Fruit fly (Drosophila melanogaster): ENCODE results near the gene CG10376.

CG10376 gene

DNA sequence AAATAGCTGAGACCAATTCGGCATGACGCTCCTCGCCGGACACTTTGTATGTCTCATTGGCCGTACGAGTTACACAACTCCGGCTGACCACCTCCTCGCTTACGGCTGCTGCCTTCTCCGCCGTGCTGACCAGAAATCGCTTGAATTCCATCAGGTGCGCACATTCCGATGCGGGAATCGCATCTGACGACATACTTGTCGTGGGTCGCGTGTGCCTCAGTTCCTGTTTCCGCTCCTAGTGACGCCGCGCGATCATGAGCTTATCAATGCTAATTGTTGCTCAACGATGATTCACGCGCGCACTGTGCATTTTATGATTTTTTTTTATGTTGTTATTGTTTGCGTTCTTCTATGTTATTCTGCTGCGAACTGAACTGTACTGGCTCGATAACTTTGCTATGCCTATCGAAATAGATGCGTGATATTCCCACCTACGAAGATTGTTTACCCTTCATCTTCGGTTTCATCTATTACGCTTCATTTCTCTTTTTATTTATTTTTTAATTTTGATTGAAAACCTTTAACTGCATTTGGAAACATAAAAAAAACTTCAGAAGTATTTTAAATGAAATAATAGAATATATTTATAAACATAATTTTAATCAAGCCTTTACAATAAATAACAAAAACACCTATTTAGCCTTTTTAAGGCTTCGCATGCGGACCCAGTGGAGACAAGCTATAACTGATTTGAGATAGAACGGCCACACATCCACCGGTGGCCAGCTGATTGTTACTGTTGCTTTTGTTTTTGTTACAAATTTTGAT is at the start of gene CG10376, which contains the start of gene CG10343:
CG10376 (minus strand) TSS at position 385 of the 768 bp plus-strand sequence.
CG10343 (plus strand) TSS at position 753 of the 768 bp plus-strand sequence.
- no peak for TF ChIP-seq toe (GFP tag; optimal IDR thresholded peaks at IDR 0.05)
- TF ChIP-seq Hr96 (GFP tag; optimal IDR thresholded peaks at IDR 0.05): no peak
- TF ChIP-seq CG5204 (GFP tag; optimal IDR thresholded peaks at IDR 0.05): no peak
- TF ChIP-seq CG14711 (tag; optimal IDR thresholded peaks at IDR 0.05): peak; percentile 76
- peak; percentile 74 for TF ChIP-seq pad (GFP tag; optimal IDR thresholded peaks at IDR 0.05)
- TF ChIP-seq CG7045 (GFP tag; optimal IDR thresholded peaks at IDR 0.05): peak; percentile 89
- TF ChIP-seq CG1620 (GFP tag; optimal IDR thresholded peaks at IDR 0.05): peak; percentile 64
- peak; percentile 83 for TF ChIP-seq bab1 (GFP tag; optimal IDR thresholded peaks at IDR 0.05)
- peak; percentile 61 for TF ChIP-seq Clk (GFP tag; optimal IDR thresholded peaks at IDR 0.05)
- TF ChIP-seq Crg-1 (GFP tag; optimal IDR thresholded peaks at IDR 0.05): peak; percentile 70
- peak; percentile 70 for TF ChIP-seq tj (GFP tag; optimal IDR thresholded peaks at IDR 0.05)
- no peak for TF ChIP-seq cnc (optimal IDR thresholded peaks at IDR 0.05)
- peak; percentile 91 for TF ChIP-seq CG7101 (tag; optimal IDR thresholded peaks at IDR 0.05)
- TF ChIP-seq cic (GFP tag; optimal IDR thresholded peaks at IDR 0.05): peak; percentile 48
- no peak for TF ChIP-seq kay (GFP tag; ENCODE audit: borderline replicate concordance)
- TF ChIP-seq CG33017 (tag; optimal IDR thresholded peaks at IDR 0.05): peak; percentile 85
- TF ChIP-seq CG11617 (GFP tag; optimal IDR thresholded peaks at IDR 0.05): peak; percentile 89
- peak; percentile 69 for TF ChIP-seq ovo (GFP tag; optimal IDR thresholded peaks at IDR 0.05)
- TF ChIP-seq CG12768 (GFP tag; optimal IDR thresholded peaks at IDR 0.05): peak; percentile 84
- TF ChIP-seq Mnt (GFP tag; optimal IDR thresholded peaks at IDR 0.05): peak; percentile 52

DNA sequence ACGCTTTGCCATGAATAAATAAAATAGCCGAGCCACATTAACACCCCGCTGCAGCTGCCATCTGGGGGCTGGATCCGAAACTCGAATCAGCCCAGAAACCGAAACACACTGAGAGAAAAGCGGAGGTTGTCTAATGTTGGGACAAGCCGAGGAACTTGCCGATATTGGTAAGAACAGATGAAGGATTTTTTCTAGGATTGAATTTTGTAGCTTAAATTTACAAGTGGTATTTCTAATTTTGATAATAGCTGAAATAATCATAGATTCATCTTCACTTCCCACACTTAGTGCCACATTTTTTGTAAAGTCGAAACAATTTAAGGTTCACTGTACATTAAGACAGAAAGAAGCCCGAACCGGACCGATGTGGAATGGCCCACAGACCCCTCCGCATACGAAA is 49.1 kb upstream of the CG10376 start:
- TF ChIP-seq Mnt (GFP tag; optimal IDR thresholded peaks at IDR 0.05): no peak
- TF ChIP-seq tj (GFP tag; optimal IDR thresholded peaks at IDR 0.05): no peak
- TF ChIP-seq kay (GFP tag; ENCODE audit: borderline replicate concordance): no peak
- TF ChIP-seq CG14711 (tag; optimal IDR thresholded peaks at IDR 0.05): no peak
- TF ChIP-seq cnc (optimal IDR thresholded peaks at IDR 0.05): no peak
- no peak for TF ChIP-seq ovo (GFP tag; optimal IDR thresholded peaks at IDR 0.05)
- no peak for TF ChIP-seq pad (GFP tag; optimal IDR thresholded peaks at IDR 0.05)
- TF ChIP-seq CG7045 (GFP tag; optimal IDR thresholded peaks at IDR 0.05): no peak
- no peak for TF ChIP-seq CG5204 (GFP tag; optimal IDR thresholded peaks at IDR 0.05)
- no peak for TF ChIP-seq CG1620 (GFP tag; optimal IDR thresholded peaks at IDR 0.05)
- TF ChIP-seq CG7101 (tag; optimal IDR thresholded peaks at IDR 0.05): no peak
- TF ChIP-seq Clk (GFP tag; optimal IDR thresholded peaks at IDR 0.05): no peak
- no peak for TF ChIP-seq Crg-1 (GFP tag; optimal IDR thresholded peaks at IDR 0.05)
- no peak for TF ChIP-seq bab1 (GFP tag; optimal IDR thresholded peaks at IDR 0.05)

DNA sequence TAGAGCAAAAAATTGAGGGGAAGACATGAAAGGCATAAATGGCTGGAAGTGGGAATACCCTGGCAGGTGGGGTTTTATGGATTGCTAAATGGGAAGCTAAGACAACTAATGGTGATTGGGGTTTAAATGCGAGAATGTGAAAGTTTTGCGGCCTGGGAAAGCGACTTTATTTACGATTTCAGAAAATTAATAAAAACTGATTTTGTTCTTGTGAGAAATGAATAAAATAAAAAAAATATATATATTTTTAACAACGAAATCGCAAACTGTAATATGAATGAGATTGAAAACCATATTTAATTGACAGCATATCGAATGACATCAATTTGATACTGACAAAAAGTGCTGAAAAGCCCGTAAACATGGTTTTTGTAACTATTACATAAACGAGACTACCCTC is 48.4 kb upstream of the CG10376 start:
- TF ChIP-seq CG7045 (GFP tag; optimal IDR thresholded peaks at IDR 0.05) (no peak), ovo (GFP tag; optimal IDR thresholded peaks at IDR 0.05) (no peak), cnc (optimal IDR thresholded peaks at IDR 0.05) (no peak), cic (GFP tag; optimal IDR thresholded peaks at IDR 0.05) (no peak), tj (GFP tag; optimal IDR thresholded peaks at IDR 0.05) (no peak), Crg-1 (GFP tag; optimal IDR thresholded peaks at IDR 0.05) (no peak), CG1620 (GFP tag; optimal IDR thresholded peaks at IDR 0.05) (no peak)

- no peak for TF ChIP-seq Hr96 (GFP tag; optimal IDR thresholded peaks at IDR 0.05)
- TF ChIP-seq cic (GFP tag; optimal IDR thresholded peaks at IDR 0.05): no peak
- TF ChIP-seq CG7101 (tag; optimal IDR thresholded peaks at IDR 0.05): no peak
- no peak for TF ChIP-seq kay (GFP tag; ENCODE audit: borderline replicate concordance)
- TF ChIP-seq CG7045 (GFP tag; optimal IDR thresholded peaks at IDR 0.05): no peak
- TF ChIP-seq Crg-1 (GFP tag; optimal IDR thresholded peaks at IDR 0.05): no peak
- TF ChIP-seq Mnt (GFP tag; optimal IDR thresholded peaks at IDR 0.05): no peak
- no peak for TF ChIP-seq CG12768 (GFP tag; optimal IDR thresholded peaks at IDR 0.05)
- no peak for TF ChIP-seq ovo (GFP tag; optimal IDR thresholded peaks at IDR 0.05)
- TF ChIP-seq cnc (optimal IDR thresholded peaks at IDR 0.05): no peak
- TF ChIP-seq tj (GFP tag; optimal IDR thresholded peaks at IDR 0.05): no peak
- no peak for TF ChIP-seq CG14711 (tag; optimal IDR thresholded peaks at IDR 0.05)
- TF ChIP-seq CG1620 (GFP tag; optimal IDR thresholded peaks at IDR 0.05): no peak
- TF ChIP-seq CG5204 (GFP tag; optimal IDR thresholded peaks at IDR 0.05): no peak
- TF ChIP-seq bab1 (GFP tag; optimal IDR thresholded peaks at IDR 0.05): no peak
- no peak for TF ChIP-seq pad (GFP tag; optimal IDR thresholded peaks at IDR 0.05)
- no peak for TF ChIP-seq Clk (GFP tag; optimal IDR thresholded peaks at IDR 0.05)
Observed at dm6 chr2L:18746694-18747093, 43.8 kb upstream of the CG10376 start.

DNA sequence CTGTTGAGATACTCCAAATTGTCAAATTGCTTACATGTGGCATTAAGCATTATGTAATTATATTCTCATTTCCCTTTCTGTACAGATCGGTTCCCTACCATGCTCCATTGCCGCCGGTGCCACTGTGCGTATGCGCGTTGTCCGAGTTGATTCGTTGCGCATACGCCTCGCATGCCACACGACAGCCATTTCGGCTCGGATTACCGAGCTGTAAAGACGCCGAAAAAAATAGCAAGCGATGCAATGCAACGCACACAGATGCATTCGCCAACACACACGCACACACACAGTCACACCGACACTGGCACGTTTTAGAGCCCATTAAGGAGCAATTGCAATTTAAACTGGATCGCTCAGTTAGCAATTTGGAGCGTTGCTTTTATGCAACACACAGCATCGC is 42.5 kb upstream of the CG10376 start:
- no peak for TF ChIP-seq CG7101 (tag; optimal IDR thresholded peaks at IDR 0.05)
- TF ChIP-seq CG1620 (GFP tag; optimal IDR thresholded peaks at IDR 0.05): no peak
- TF ChIP-seq tj (GFP tag; optimal IDR thresholded peaks at IDR 0.05): no peak
- no peak for TF ChIP-seq cnc (optimal IDR thresholded peaks at IDR 0.05)
- no peak for TF ChIP-seq CG33017 (tag; optimal IDR thresholded peaks at IDR 0.05)
- TF ChIP-seq CG5204 (GFP tag; optimal IDR thresholded peaks at IDR 0.05): no peak
- TF ChIP-seq bab1 (GFP tag; optimal IDR thresholded peaks at IDR 0.05): no peak
- TF ChIP-seq pad (GFP tag; optimal IDR thresholded peaks at IDR 0.05): no peak

DNA sequence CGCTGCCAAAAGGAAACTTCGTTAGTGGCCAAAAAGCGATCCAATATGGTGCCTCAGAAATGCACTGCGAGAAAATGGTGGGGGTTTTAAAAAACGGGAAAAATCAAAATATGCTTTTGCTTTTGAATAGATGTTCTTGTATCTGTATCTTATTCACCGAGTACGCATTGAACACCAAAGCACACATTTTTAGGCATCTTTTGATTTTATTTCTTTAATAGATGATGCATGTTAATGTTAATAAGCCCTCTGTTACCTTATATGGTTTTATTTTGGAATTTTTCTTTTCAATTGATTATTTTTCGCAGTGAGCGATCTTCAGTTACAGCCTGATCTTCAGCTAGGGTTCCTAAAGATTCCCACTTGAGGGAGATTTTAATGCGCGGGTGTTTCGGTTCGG is 41.0 kb upstream of the CG10376 start:
- TF ChIP-seq cic (GFP tag; optimal IDR thresholded peaks at IDR 0.05) (no peak), Clk (GFP tag; optimal IDR thresholded peaks at IDR 0.05) (no peak), CG1620 (GFP tag; optimal IDR thresholded peaks at IDR 0.05) (no peak)

Data from whole organism, adult.